Fruit fly (Drosophila melanogaster): ENCODE results near the gene CG33493.

Gene CG33493

DNA sequence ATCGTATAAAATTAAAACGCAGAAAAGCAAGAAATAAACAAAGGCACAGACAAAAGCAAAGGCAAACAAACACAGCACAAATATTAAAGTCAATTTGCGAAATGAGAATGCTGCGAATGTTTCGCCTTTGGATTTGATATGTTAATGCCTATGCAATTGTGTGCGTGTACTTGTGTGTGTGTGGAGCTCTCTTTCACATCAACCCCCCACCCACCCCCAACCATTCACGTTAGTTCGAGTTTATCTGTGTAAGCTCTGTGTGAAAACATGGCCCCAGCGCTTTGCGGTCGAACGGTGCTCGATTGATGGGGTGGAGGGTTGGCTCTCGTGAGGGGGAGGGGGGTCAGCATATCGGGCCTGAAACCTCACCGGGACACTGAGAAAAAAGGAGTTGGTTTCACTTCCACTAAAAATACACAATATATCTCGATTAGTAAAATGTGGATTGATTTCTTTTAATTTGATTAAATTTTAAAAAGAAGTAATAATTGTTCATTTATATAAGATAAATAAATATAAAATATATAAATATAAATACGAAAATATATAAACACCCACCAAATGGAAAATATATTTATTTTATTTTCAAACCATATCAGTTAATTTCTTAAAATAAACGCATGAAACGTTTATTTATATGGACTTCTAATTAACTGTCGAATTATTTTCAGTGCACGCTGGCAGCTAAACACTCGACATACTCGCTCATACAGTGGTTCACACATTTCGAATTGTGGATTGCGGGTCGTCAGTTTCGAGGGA is 45.6 kb upstream of the CG33493 start (continued):
- TF ChIP-seq org-1 (GFP tag; optimal IDR thresholded peaks at IDR 0.05) (peak; percentile 16), NC2β (GFP tag; optimal IDR thresholded peaks at IDR 0.05) (no peak), chif (GFP tag; optimal IDR thresholded peaks at IDR 0.05) (peak in 1 of 2 experiments; percentile 27), CG17612 (GFP tag; IDR thresholded peaks at IDR 0.05) (peak; percentile 63), gcm2 (GFP tag; optimal IDR thresholded peaks at IDR 0.05) (no peak), sug (tag; optimal IDR thresholded peaks at IDR 0.05) (peak; percentile 70), luna (GFP tag; optimal IDR thresholded peaks at IDR 0.05) (no peak), dpn (GFP tag; optimal IDR thresholded peaks at IDR 0.05) (peak; percentile 45 to 63), sens-2 (GFP tag; IDR thresholded peaks at IDR 0.05) (peak; percentile 19; the same call in 1 of the 2 replicates), CG18599 (GFP tag; optimal IDR thresholded peaks at IDR 0.05) (peak; percentile 90), CG9932 (GFP tag; IDR thresholded peaks at IDR 0.05) (peak; percentile 75), Tbp (GFP tag; optimal IDR thresholded peaks at IDR 0.05) (no peak), tx (GFP tag; optimal IDR thresholded peaks at IDR 0.05) (no peak), CG2678 (tag; optimal IDR thresholded peaks at IDR 0.05) (peak; percentile 92), CG4328 (GFP tag; optimal IDR thresholded peaks at IDR 0.05) (peak; percentile 75), gsb-n (tag; optimal IDR thresholded peaks at IDR 0.05) (peak; percentile 77), Sox100B (GFP tag; optimal IDR thresholded peaks at IDR 0.05) (peak; percentile 96), Dad (GFP tag; optimal IDR thresholded peaks at IDR 0.05) (no peak), CG14965 (GFP tag; optimal IDR thresholded peaks at IDR 0.05; ENCODE audit: borderline replicate concordance) (no peak), CG8924 (tag; optimal IDR thresholded peaks at IDR 0.05) (peak; percentile 95), CG32532 (GFP tag; IDR thresholded peaks at IDR 0.05) (peak; percentile 91), maf-S (GFP tag; optimal IDR thresholded peaks at IDR 0.05) (no peak), Doc3 (GFP tag; IDR thresholded peaks at IDR 0.05; ENCODE audit: partially characterized antibody) (no peak), H2.0 (GFP tag; IDR thresholded peaks at IDR 0.05) (peak; percentile 39), peb (GFP tag; IDR thresholded peaks at IDR 0.05) (no peak; the same call in 1 of the 2 replicates), Bteb2 (GFP tag; optimal IDR thresholded peaks at IDR 0.05) (no peak), CG11247 (GFP tag; IDR thresholded peaks at IDR 0.05) (peak; percentile 71), CG16815 (GFP tag; optimal IDR thresholded peaks at IDR 0.05) (peak; percentile 50), CG18011 (GFP tag; optimal IDR thresholded peaks at IDR 0.05) (no peak), CG12299 (tag; optimal IDR thresholded peaks at IDR 0.05) (no peak), CG9437 (GFP tag; optimal IDR thresholded peaks at IDR 0.05) (peak; percentile 84), ab (GFP tag; optimal IDR thresholded peaks at IDR 0.05) (no peak), fd3F (GFP tag; optimal IDR thresholded peaks at IDR 0.05) (peak; percentile 74), toy (GFP tag; IDR thresholded peaks at IDR 0.05) (peak; percentile 54; the same call in 1 of the 2 replicates), Sry-β (GFP tag; optimal IDR thresholded peaks at IDR 0.05) (peak; percentile 29), CG10959 (GFP tag; IDR thresholded peaks at IDR 0.05) (0 out of 2 replicates have a peak, but pooled peaks have one; percentile 25), CG42726 (GFP tag; IDR thresholded peaks at IDR 0.05; ENCODE audit: partially characterized antibody) (no peak), gcm (GFP tag; optimal IDR thresholded peaks at IDR 0.05) (peak; percentile 69), wor (GFP tag; IDR thresholded peaks at IDR 0.05) (peak; percentile 61), vvl (GFP tag; IDR thresholded peaks at IDR 0.05) (peak; percentile 79), Aef1 (GFP tag; IDR thresholded peaks at IDR 0.05) (peak; percentile 85), chn (GFP tag; optimal IDR thresholded peaks at IDR 0.05) (no peak), pfk (GFP tag; optimal IDR thresholded peaks at IDR 0.05) (no peak), Gsc (GFP tag; IDR thresholded peaks at IDR 0.05) (no peak), Poxn (GFP tag; IDR thresholded peaks at IDR 0.05) (peak; percentile 49), lab (GFP tag; optimal IDR thresholded peaks at IDR 0.05) (peak; percentile 85), GATAe (GFP tag; conservative IDR thresholded peaks at IDR 0.05) (peak; percentile 74), CG10147 (GFP tag; optimal IDR thresholded peaks at IDR 0.05) (peak; percentile 91), CG3407 (GFP tag; optimal IDR thresholded peaks at IDR 0.05) (no peak), Dfd (GFP tag; optimal IDR thresholded peaks at IDR 0.05) (no peak)

Data from whole organism, embryonic.